Fruit fly (Drosophila melanogaster): ENCODE results near the gene PolD1.
A peak's percentile ranks its signal among the peaks of the same experiment; 100 is the strongest.

Gene PolD1

dm6 chr3L:15982783-15983432 lies 4.7 kb downstream of the PolD1 start, which contains the start of the genes brm and Arl1 (continued):
- TF ChIP-seq CG6765 (GFP tag; optimal IDR thresholded peaks at IDR 0.05): peak; percentile 96
- peak; percentile 71 for TF ChIP-seq sima (GFP tag; optimal IDR thresholded peaks at IDR 0.05)
- peak; percentile 89 for TF ChIP-seq CG30020 (tag; optimal IDR thresholded peaks at IDR 0.05)
- TF ChIP-seq cato (GFP tag; optimal IDR thresholded peaks at IDR 0.05; ENCODE audit: borderline replicate concordance): peak; percentile 96
- TF ChIP-seq CG18011 (GFP tag; optimal IDR thresholded peaks at IDR 0.05): peak; percentile 92
- peak; percentile 86 for TF ChIP-seq CG7786 (GFP tag; optimal IDR thresholded peaks at IDR 0.05)
- peak; percentile 86 for TF ChIP-seq Deaf1 (tag; optimal IDR thresholded peaks at IDR 0.05)
- peak; percentile 96 for TF ChIP-seq CG15011 (GFP tag; optimal IDR thresholded peaks at IDR 0.05)
- peak; percentile 99 for TF ChIP-seq CG3995 (GFP tag; optimal IDR thresholded peaks at IDR 0.05)
- peak; percentile 93 for TF ChIP-seq chn (GFP tag; optimal IDR thresholded peaks at IDR 0.05)
- TF ChIP-seq repo (GFP tag; optimal IDR thresholded peaks at IDR 0.05): peak; percentile 52
- peak; percentile 91 for TF ChIP-seq CG8281 (tag; optimal IDR thresholded peaks at IDR 0.05)
- peak; percentile 99 for TF ChIP-seq slbo (GFP tag; IDR thresholded peaks at IDR 0.05)
- peak; percentile 95 for TF ChIP-seq Sox100B (GFP tag; optimal IDR thresholded peaks at IDR 0.05)
- TF ChIP-seq CG13287 (GFP tag; IDR thresholded peaks at IDR 0.05; ENCODE audit: partially characterized antibody): peak; percentile 72
- TF ChIP-seq CG13424 (tag; optimal IDR thresholded peaks at IDR 0.05): peak; percentile 99
- TF ChIP-seq CG7271 (tag; optimal IDR thresholded peaks at IDR 0.05): peak; percentile 97
- peak; percentile 99 for TF ChIP-seq NfI (GFP tag; optimal IDR thresholded peaks at IDR 0.05)
- peak; percentile 98 for TF ChIP-seq CG17359 (tag; optimal IDR thresholded peaks at IDR 0.05)
- peak; percentile 98 for TF ChIP-seq sqz (GFP tag; optimal IDR thresholded peaks at IDR 0.05)
- TF ChIP-seq CG16779 (GFP tag; IDR thresholded peaks at IDR 0.05): peak; percentile 98
- peak; percentile 97 for TF ChIP-seq Ravus (GFP tag; IDR thresholded peaks at IDR 0.05)
- no peak for TF ChIP-seq abd-A (tag; optimal IDR thresholded peaks at IDR 0.05)
- peak; percentile 97 for TF ChIP-seq nerfin-1 (tag; optimal IDR thresholded peaks at IDR 0.05)
- peak; percentile 92 for TF ChIP-seq schlank (tag; optimal IDR thresholded peaks at IDR 0.05)
- TF ChIP-seq D19A (tag; optimal IDR thresholded peaks at IDR 0.05): peak; percentile 90
- TF ChIP-seq hbn (GFP tag; IDR thresholded peaks at IDR 0.05; ENCODE audit: partially characterized antibody): peak; percentile 14; the same call in 1 of the 2 replicates
- TF ChIP-seq CG14050 (GFP tag; IDR thresholded peaks at IDR 0.05): peak; percentile 98
- TF ChIP-seq yki (optimal IDR thresholded peaks at IDR 0.05): no peak
- TF ChIP-seq TFAM (GFP tag; optimal IDR thresholded peaks at IDR 0.05): peak; percentile 80
- TF ChIP-seq CG12104 (GFP tag; optimal IDR thresholded peaks at IDR 0.05): peak; percentile 98
- peak; percentile 98 for TF ChIP-seq Hr3 (GFP tag; optimal IDR thresholded peaks at IDR 0.05)
- peak; percentile 72 for TF ChIP-seq wek (GFP tag; optimal IDR thresholded peaks at IDR 0.05)
- TF ChIP-seq toy (GFP tag; IDR thresholded peaks at IDR 0.05): peak; percentile 97
- peak; percentile 46 for TF ChIP-seq CG3163 (GFP tag; optimal IDR thresholded peaks at IDR 0.05)
- no peak for TF ChIP-seq Tbp (GFP tag; optimal IDR thresholded peaks at IDR 0.05)
- no peak for TF ChIP-seq zen2 (GFP tag; IDR thresholded peaks at IDR 0.05; ENCODE audit: partially characterized antibody)
- TF ChIP-seq ssp (GFP tag; IDR thresholded peaks at IDR 0.05): peak; percentile 96
- peak; percentile 99 for TF ChIP-seq HmgZ (tag; optimal IDR thresholded peaks at IDR 0.05)
- peak; percentile 33 for TF ChIP-seq CG7745 (tag; optimal IDR thresholded peaks at IDR 0.05)
- TF ChIP-seq Aef1 (GFP tag; IDR thresholded peaks at IDR 0.05): peak; percentile 99
- peak; percentile 83 for TF ChIP-seq tx (GFP tag; optimal IDR thresholded peaks at IDR 0.05)
- peak; percentile 100 for TF ChIP-seq phol (tag; optimal IDR thresholded peaks at IDR 0.05)
- TF ChIP-seq Dfd (GFP tag; optimal IDR thresholded peaks at IDR 0.05): peak in 1 of 2 experiments; percentile 8
- TF ChIP-seq danr (GFP tag; IDR thresholded peaks at IDR 0.05): peak; percentile 98
- TF ChIP-seq CG11560 (tag; IDR thresholded peaks at IDR 0.05): peak; percentile 94
- TF ChIP-seq odd (GFP tag; optimal IDR thresholded peaks at IDR 0.05): peak; percentile 94
- TF ChIP-seq fu2 (GFP tag; optimal IDR thresholded peaks at IDR 0.05): peak; percentile 85
- TF ChIP-seq CG13624 (GFP tag; optimal IDR thresholded peaks at IDR 0.05): peak; percentile 91
- TF ChIP-seq mam (GFP tag; optimal IDR thresholded peaks at IDR 0.05): peak; percentile 93
